Worm (Caenorhabditis elegans) whole organism, L4 larva: ENCODE measurements around the gene ciao-2B.

Experiments used
- F10B5.3 ChIP-seq: sonication (generic microtip); optimal IDR thresholded peaks from 2 replicates; lab custom pipeline; 2016; ENCODE audit warnings: mild to moderate bottlenecking, missing genetic modification characterization, missing compliant biosample characterization
- Y105C5A.15 ChIP-seq: fragments of 200-800 bp; sonication (Bioruptor generic); IDR thresholded peaks from 2 replicates; pipeline ENCODE4 v1.3.6; 2022; ENCODE audit warnings: missing genetic modification characterization, missing compliant biosample characterization
- Y48G9A.11 ChIP-seq: fragments of 200-800 bp; sonication (Bioruptor generic); IDR thresholded peaks from 2 replicates; pipeline ENCODE4 v1.3.6; 2022; ENCODE audit warnings: missing genetic modification reagents, missing genetic modification characterization, missing compliant biosample characterization
- Y75B8A.6 ChIP-seq: fragments of 200-800 bp; sonication (Bioruptor generic); IDR thresholded peaks from 2 replicates; pipeline ENCODE4 v1.3.6; 2022; ENCODE audit warnings: missing genetic modification reagents, missing genetic modification characterization, missing compliant biosample characterization
- ZK337.2 ChIP-seq: fragments of 200-800 bp; sonication (Bioruptor generic); IDR thresholded peaks from 2 replicates; pipeline ENCODE4 v1.3.6; 2022; ENCODE audit warnings: missing genetic modification reagents, missing genetic modification characterization, missing compliant biosample characterization
- ZK546.5 ChIP-seq, 2 experiments: sonication (generic microtip); optimal IDR thresholded peaks; 2 replicates each; lab custom pipeline; 2017; ENCODE audit warnings: missing biosample characterization in 2 of 2, missing genetic modification characterization in 2 of 2
- ama-1 ChIP-seq: fragments of 150-350 bp; optimal IDR thresholded peaks from 2 replicates; lab custom pipeline; 2014; ENCODE audit warnings: inconsistent platforms, mixed read lengths
- arid-1 ChIP-seq: fragments of 200-800 bp; sonication (Bioruptor generic); conservative IDR thresholded peaks from 2 replicates; pipeline ENCODE4 v1.3.6; 2022; ENCODE audit warnings: missing genetic modification reagents, missing genetic modification characterization, missing compliant biosample characterization
- attf-4 ChIP-seq: sonication (generic microtip); optimal IDR thresholded peaks from 3 replicates; lab custom pipeline; 2017; ENCODE audit warnings: missing biosample characterization, missing genetic modification characterization
- ceh-28 ChIP-seq: fragments of 150-350 bp; optimal IDR thresholded peaks from 2 replicates; lab custom pipeline; 2014; ENCODE audit warnings: missing biosample characterization, missing genetic modification reagents, missing genetic modification characterization
- ceh-44 ChIP-seq: fragments of 200-800 bp; sonication (Bioruptor generic); IDR thresholded peaks from 2 replicates; pipeline ENCODE4 v1.3.6; 2022; ENCODE audit warnings: missing genetic modification reagents, missing genetic modification characterization, missing compliant biosample characterization
- ces-1 ChIP-seq: fragments of 150-350 bp; sonication (generic microtip); optimal IDR thresholded peaks from 4 replicates; lab custom pipeline; 2014; ENCODE audit warnings: missing biosample characterization, missing genetic modification reagents, missing genetic modification characterization
- daf-16 ChIP-seq, 3 experiments: sonication (generic microtip); optimal IDR thresholded peaks; 2 replicates each; lab custom pipeline; 2016 to 2017; ENCODE audit warnings: missing genetic modification characterization in 3 of 3, missing genetic modification reagents in 3 of 3, mild to moderate bottlenecking in 2 of 3, missing compliant biosample characterization in 2 of 3, missing biosample characterization in 1 of 3, moderate library complexity in 1 of 3
- dmd-8 ChIP-seq: fragments of 200-800 bp; sonication (Bioruptor generic); IDR thresholded peaks from 2 replicates; pipeline ENCODE4 v1.3.6; 2022; ENCODE audit warnings: missing genetic modification characterization, missing compliant biosample characterization
- dmd-9 ChIP-seq: fragments of 200-800 bp; sonication (Bioruptor generic); IDR thresholded peaks from 2 replicates; pipeline ENCODE4 v1.3.6; 2022; ENCODE audit warnings: missing genetic modification reagents, missing genetic modification characterization, missing compliant biosample characterization
- dpl-1 ChIP-seq: fragments of 150-350 bp; optimal IDR thresholded peaks from 2 replicates; lab custom pipeline; 2014; ENCODE audit warnings: missing biosample characterization, missing genetic modification reagents, missing genetic modification characterization
- duxl-1 ChIP-seq: sonication (generic microtip); optimal IDR thresholded peaks from 2 replicates; lab custom pipeline; 2016; ENCODE audit warnings: mild to moderate bottlenecking, missing genetic modification characterization, moderate library complexity, missing compliant biosample characterization; ENCODE audit not compliant: poor library complexity
- egl-43 ChIP-seq: fragments of 200-800 bp; sonication (Bioruptor generic); IDR thresholded peaks from 2 replicates; pipeline ENCODE4 v1.3.6; 2022; ENCODE audit warnings: missing genetic modification reagents, missing genetic modification characterization, missing compliant biosample characterization
- hif-1 ChIP-seq, 2 experiments: sonication (generic microtip); optimal IDR thresholded peaks; 2 replicates each; lab custom pipeline; 2016 to 2017; ENCODE audit warnings: missing compliant biosample characterization in 2 of 2, missing genetic modification characterization in 2 of 2, missing genetic modification reagents in 2 of 2, missing genotype in 2 of 2, mild to moderate bottlenecking in 1 of 2
- hlh-11 ChIP-seq: fragments of 200-800 bp; sonication (Bioruptor generic); optimal IDR thresholded peaks from 2 replicates; lab custom pipeline; 2018; ENCODE audit warnings: mild to moderate bottlenecking, missing genetic modification characterization, missing compliant biosample characterization
- hmg-1.1 ChIP-seq: fragments of 200-800 bp; sonication (Bioruptor generic); IDR thresholded peaks from 2 replicates; pipeline ENCODE4 v1.3.6; 2022; ENCODE audit warnings: missing genetic modification reagents, missing genetic modification characterization, missing compliant biosample characterization
- jun-1 ChIP-seq: fragments of 150-350 bp; optimal IDR thresholded peaks from 2 replicates; lab custom pipeline; 2014; ENCODE audit warnings: missing biosample characterization, missing genetic modification reagents, missing genetic modification characterization
- lim-7 ChIP-seq: fragments of 200-800 bp; sonication (Bioruptor generic); IDR thresholded peaks from 2 replicates; pipeline ENCODE4 v1.3.6; 2022; ENCODE audit warnings: missing genetic modification characterization, missing compliant biosample characterization
- lin-13 ChIP-seq: fragments of 150-350 bp; optimal IDR thresholded peaks from 2 replicates; lab custom pipeline; 2014; ENCODE audit warnings: missing biosample characterization, missing genetic modification reagents, missing genetic modification characterization
- lin-15B ChIP-seq: fragments of 150-350 bp; sonication (generic microtip); optimal IDR thresholded peaks from 3 replicates; lab custom pipeline; 2014; ENCODE audit warnings: missing biosample characterization, missing genetic modification characterization
- lin-29 ChIP-seq: fragments of 200-800 bp; sonication (Bioruptor generic); IDR thresholded peaks from 2 replicates; pipeline ENCODE4 v1.3.6; 2022; ENCODE audit warnings: missing genetic modification reagents, missing genetic modification characterization, missing compliant biosample characterization
- mdl-1 ChIP-seq, 2 experiments: fragments of 150-350 bp in 1 of 2; sonication (generic microtip) in 1 of 2; optimal IDR thresholded peaks; 2 replicates each; lab custom pipeline; 2014 to 2017; ENCODE audit warnings: missing biosample characterization in 2 of 2, missing genetic modification characterization in 2 of 2
- mdt-29 ChIP-seq: fragments of 200-800 bp; sonication (Bioruptor generic); IDR thresholded peaks from 2 replicates; pipeline ENCODE4 v1.3.6; 2022; ENCODE audit warnings: missing genetic modification reagents, missing genetic modification characterization, missing compliant biosample characterization
- mep-1 ChIP-seq: fragments of 150-350 bp; sonication (generic microtip); optimal IDR thresholded peaks from 3 replicates; lab custom pipeline; 2014; ENCODE audit warnings: missing biosample characterization, missing genetic modification characterization
- mxl-2 ChIP-seq: fragments of 200-800 bp; sonication (Bioruptor generic); conservative IDR thresholded peaks from 2 replicates; pipeline ENCODE4 v1.3.6; 2022; ENCODE audit warnings: missing genetic modification reagents, missing genetic modification characterization, missing compliant biosample characterization
- nhr-102 ChIP-seq: sonication (generic microtip); optimal IDR thresholded peaks from 2 replicates; lab custom pipeline; 2016; ENCODE audit warnings: mild to moderate bottlenecking, missing genetic modification characterization, moderate library complexity, missing compliant biosample characterization
- nhr-237 ChIP-seq: sonication (generic microtip); optimal IDR thresholded peaks from 2 replicates; lab custom pipeline; 2017; ENCODE audit warnings: missing biosample characterization, missing genetic modification characterization
- nhr-42 ChIP-seq: fragments of 200-800 bp; sonication (Bioruptor generic); IDR thresholded peaks from 2 replicates; pipeline ENCODE4 v1.3.6; 2022; ENCODE audit warnings: missing genetic modification characterization, missing compliant biosample characterization
- nhr-48 ChIP-seq: sonication (generic microtip); optimal IDR thresholded peaks from 2 replicates; lab custom pipeline; 2016; ENCODE audit warnings: mild to moderate bottlenecking, missing genetic modification characterization, missing compliant biosample characterization
- nhr-6 ChIP-seq: fragments of 150-350 bp; optimal IDR thresholded peaks from 2 replicates; lab custom pipeline; 2014; ENCODE audit warnings: missing biosample characterization, missing genetic modification characterization
- nhr-76 ChIP-seq: fragments of 150-350 bp; optimal IDR thresholded peaks from 2 replicates; lab custom pipeline; 2014; ENCODE audit warnings: missing biosample characterization, missing genetic modification characterization
- nhr-77 ChIP-seq: fragments of 150-350 bp; optimal IDR thresholded peaks from 2 replicates; lab custom pipeline; 2014; ENCODE audit warnings: missing biosample characterization, missing genetic modification characterization
- php-3 ChIP-seq: fragments of 200-800 bp; sonication (Bioruptor generic); IDR thresholded peaks from 2 replicates; pipeline ENCODE4 v1.3.6; 2022; ENCODE audit warnings: missing genetic modification reagents, missing genetic modification characterization, missing compliant biosample characterization
- pqm-1 ChIP-seq: sonication (generic microtip); optimal IDR thresholded peaks from 2 replicates; lab custom pipeline; 2017; ENCODE audit warnings: missing biosample characterization, missing genetic modification characterization
- saeg-2 ChIP-seq: fragments of 200-800 bp; sonication (Bioruptor generic); IDR thresholded peaks from 2 replicates; pipeline ENCODE4 v1.3.6; 2022; ENCODE audit warnings: missing genetic modification reagents, missing genetic modification characterization, missing compliant biosample characterization
- snpc-1.2 ChIP-seq: fragments of 200-800 bp; sonication (Bioruptor generic); IDR thresholded peaks from 2 replicates; pipeline ENCODE4 v1.3.6; 2022; ENCODE audit warnings: missing genetic modification reagents, missing genetic modification characterization, missing compliant biosample characterization
- spr-1 ChIP-seq: sonication (generic microtip); optimal IDR thresholded peaks from 2 replicates; lab custom pipeline; 2016; ENCODE audit warnings: mild to moderate bottlenecking, missing genetic modification characterization, missing compliant biosample characterization
- tag-97 ChIP-seq: fragments of 200-800 bp; sonication (Bioruptor generic); IDR thresholded peaks from 2 replicates; pipeline ENCODE4 v1.3.6; 2022; ENCODE audit warnings: missing genetic modification characterization, missing compliant biosample characterization
- unc-39 ChIP-seq: sonication (generic microtip); optimal IDR thresholded peaks from 2 replicates; lab custom pipeline; 2017; ENCODE audit warnings: missing biosample characterization, missing genetic modification characterization
- unc-62 ChIP-seq, 3 experiments: fragments of 150-350 bp in 1 of 3; sonication (generic microtip); optimal IDR thresholded peaks in 2 of 3; peaks in 1 of 3; 1 replicate in 1 of 3; 2 replicates in 2 of 3; lab custom pipeline; 2014 to 2017; ENCODE audit warnings: missing biosample characterization in 3 of 3, missing genetic modification characterization in 3 of 3, missing genetic modification reagents in 3 of 3, missing genotype in 1 of 3

ciao-2B gene

ce11 chrIII:13464493-13465362 is 25.4 kb upstream of the ciao-2B start, which contains the start of gene kel-3 (continued):
- peak; percentile 72 for TF ChIP-seq snpc-1.2 (GFP tag; lab: Robert Waterston, UW)
- peak; percentile 7 for TF ChIP-seq dpl-1 (GFP tag; lab: Kevin White, UChicago)
- TF ChIP-seq spr-1 (tag; lab: Kevin White, UChicago): peak; percentile 58
- peak; percentile 93 for TF ChIP-seq pqm-1
- TF ChIP-seq attf-4: peak; percentile 34
- TF ChIP-seq mep-1: peak; percentile 88
- peak in 1 of 2 experiments; percentile 91 for TF ChIP-seq unc-62 (GFP tag; optimal IDR thresholded peaks at IDR 0.05 in 1 of 2; lab: Kevin White, UChicago)
- TF ChIP-seq unc-62 (tag; optimal IDR thresholded peaks at IDR 0.05; lab: Kevin White, UChicago): no peak
- TF ChIP-seq ama-1: peak; percentile 99

DNA sequence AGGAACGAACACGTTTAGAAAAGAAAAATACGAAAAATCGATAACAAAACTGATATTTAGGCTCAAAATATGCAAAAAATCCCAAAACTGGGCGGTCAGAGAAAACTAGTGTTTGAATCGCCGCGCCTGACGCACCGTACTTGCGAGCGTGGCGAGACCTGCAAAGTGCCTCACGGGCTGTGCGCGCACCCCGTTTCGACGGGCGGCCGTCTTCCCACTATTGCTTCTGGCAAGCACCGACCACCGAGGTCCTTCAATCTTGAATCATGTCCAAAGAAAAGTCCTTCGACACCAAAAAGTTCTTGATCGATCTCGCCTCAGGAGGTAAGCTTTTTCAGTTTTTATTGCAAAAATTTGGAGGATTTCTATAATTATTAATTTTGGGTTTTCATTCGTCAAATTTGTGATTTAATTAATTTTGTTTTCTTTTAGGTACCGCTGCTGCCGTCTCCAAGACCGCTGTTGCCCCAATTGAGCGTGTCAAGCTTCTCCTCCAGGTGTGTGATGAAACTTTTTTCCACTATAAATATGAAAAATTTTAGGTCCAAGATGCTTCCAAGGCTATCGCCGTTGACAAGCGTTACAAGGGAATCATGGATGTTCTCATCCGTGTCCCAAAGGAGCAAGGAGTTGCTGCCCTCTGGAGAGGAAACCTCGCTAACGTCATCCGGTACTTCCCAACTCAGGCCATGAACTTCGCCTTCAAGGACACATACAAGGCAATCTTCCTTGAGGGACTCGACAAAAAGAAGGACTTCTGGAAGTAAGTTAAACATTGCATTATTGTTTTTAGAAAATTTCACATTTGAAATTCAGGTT is 23.8 kb upstream of the ciao-2B start, which contains the start of gene ant-1.1:
Gene ant-1.1 (plus strand): TSS at position 199 of the 819 bp plus-strand sequence.
- peak; percentile 30 for TF ChIP-seq lin-15B
- TF ChIP-seq nhr-48: peak; percentile 63
- peak; percentile 53 for TF ChIP-seq ceh-28 (tag; lab: Kevin White, UChicago)
- TF ChIP-seq dmd-9 (GFP tag; lab: Robert Waterston, UW): no peak
- peak; percentile 88 for TF ChIP-seq mdt-29
- TF ChIP-seq F10B5.3: peak; percentile 70
- peak; percentile 88 for TF ChIP-seq egl-43 (GFP tag; lab: Robert Waterston, UW)
- TF ChIP-seq nhr-6 (tag; lab: Kevin White, UChicago): peak; percentile 86
- peak; percentile 64; the same call in 1 of the 2 replicates for TF ChIP-seq lim-7 (GFP tag; lab: Robert Waterston, UW)
- peak; percentile 94 for TF ChIP-seq hlh-11
- TF ChIP-seq ces-1 (GFP tag; lab: Kevin White, UChicago): no peak
- TF ChIP-seq unc-39 (tag; lab: Kevin White, UChicago): no peak
- TF ChIP-seq hmg-1.1 (GFP tag; lab: Robert Waterston, UW): peak; percentile 92
- TF ChIP-seq tag-97 (GFP tag; lab: Robert Waterston, UW): no peak
- no peak for TF ChIP-seq dmd-8
- no peak for TF ChIP-seq mxl-2 (GFP tag; lab: Robert Waterston, UW)
- peak; percentile 82 for TF ChIP-seq Y75B8A.6 (GFP tag; lab: Robert Waterston, UW)
- no peak for TF ChIP-seq nhr-237 (tag; lab: Kevin White, UChicago)
- peak; percentile 76 for TF ChIP-seq ZK337.2 (GFP tag; lab: Robert Waterston, UW)
- TF ChIP-seq ZK546.5 (tag; optimal IDR thresholded peaks at IDR 0.05; lab: Kevin White, UChicago): peak; percentile 50 to 96
- no peak for TF ChIP-seq Y105C5A.15 (GFP tag; lab: Robert Waterston, UW)
- TF ChIP-seq pqm-1: peak; percentile 21
- peak; percentile 35 to 52 for TF ChIP-seq daf-16 (GFP tag; optimal IDR thresholded peaks at IDR 0.05; lab: Kevin White, UChicago)
- TF ChIP-seq daf-16 (tag; optimal IDR thresholded peaks at IDR 0.05; lab: Kevin White, UChicago): peak; percentile 59
- TF ChIP-seq duxl-1: peak; percentile 68
- TF ChIP-seq nhr-76 (tag; lab: Kevin White, UChicago): no peak
- TF ChIP-seq Y48G9A.11: peak; percentile 47; the same call in 1 of the 2 replicates
- peak; percentile 91 for TF ChIP-seq lin-13 (GFP tag; lab: Kevin White, UChicago)
- TF ChIP-seq jun-1 (tag; lab: Kevin White, UChicago): peak; percentile 47
- TF ChIP-seq nhr-77 (tag; lab: Kevin White, UChicago): peak; percentile 84
- TF ChIP-seq lin-29 (GFP tag; lab: Robert Waterston, UW): peak; percentile 78
- peak; percentile 90 for TF ChIP-seq arid-1 (GFP tag; lab: Robert Waterston, UW)
- 0 out of 2 replicates have a peak, but pooled peaks have one; percentile 36 for TF ChIP-seq php-3 (GFP tag; lab: Robert Waterston, UW)
- TF ChIP-seq hif-1 (tag; optimal IDR thresholded peaks at IDR 0.05; lab: Kevin White, UChicago): peak in 1 of 2 experiments; percentile 90
- TF ChIP-seq mdl-1 (tag; optimal IDR thresholded peaks at IDR 0.05; lab: Kevin White, UChicago): peak; percentile 4 to 50
- peak; percentile 98 for TF ChIP-seq dpl-1 (GFP tag; lab: Kevin White, UChicago)
- peak; percentile 84 for TF ChIP-seq nhr-102 (tag; lab: Kevin White, UChicago)
- TF ChIP-seq saeg-2 (GFP tag; lab: Robert Waterston, UW): peak; percentile 86
- TF ChIP-seq ceh-44 (GFP tag; lab: Robert Waterston, UW): peak; percentile 47; the same call in 1 of the 2 replicates
- peak; percentile 93 for TF ChIP-seq nhr-42
